Fruit fly (Drosophila melanogaster) whole organism, pupa: ENCODE measurements around the gene CG34159.

Experiments
- CG15710 ChIP-seq: fragments of 200-800 bp; sonication (Bioruptor generic); optimal IDR thresholded peaks from 2 replicates; lab custom pipeline; 2018; ENCODE audit warnings: missing biosample characterization, mild to moderate bottlenecking, missing genetic modification characterization, moderate library complexity
- CG8159 ChIP-seq: fragments of 200-800 bp; sonication (Bioruptor generic); optimal IDR thresholded peaks from 3 replicates; lab custom pipeline; 2018; ENCODE audit warnings: missing biosample characterization, mild to moderate bottlenecking, missing genetic modification characterization, moderate library complexity
- CG8301 ChIP-seq: fragments of 200-800 bp; sonication (Bioruptor generic); optimal IDR thresholded peaks from 2 replicates; lab custom pipeline; 2018; ENCODE audit warnings: missing biosample characterization, mild to moderate bottlenecking, missing genetic modification characterization
- EcR ChIP-seq: fragments of 200-800 bp; sonication (Bioruptor generic); optimal IDR thresholded peaks from 3 replicates; lab custom pipeline; 2019; ENCODE audit warnings: missing biosample characterization, missing genetic modification characterization, mild to moderate bottlenecking, moderate library complexity, missing genetic modification reagents

- TF ChIP-seq CG8301 (tag; lab: Kevin White, UChicago), result no peak
- TF ChIP-seq CG15710, result no peak
- no peak for TF ChIP-seq CG8159
- no peak for TF ChIP-seq EcR (GFP tag; lab: Kevin White, UChicago)
These were observed 15.9 kb upstream of the CG34159 start for dm6 chr2L:10220010-10220409.
